Fruit fly (Drosophila melanogaster): ENCODE results near the gene CG44325.

CG44325 gene

DNA sequence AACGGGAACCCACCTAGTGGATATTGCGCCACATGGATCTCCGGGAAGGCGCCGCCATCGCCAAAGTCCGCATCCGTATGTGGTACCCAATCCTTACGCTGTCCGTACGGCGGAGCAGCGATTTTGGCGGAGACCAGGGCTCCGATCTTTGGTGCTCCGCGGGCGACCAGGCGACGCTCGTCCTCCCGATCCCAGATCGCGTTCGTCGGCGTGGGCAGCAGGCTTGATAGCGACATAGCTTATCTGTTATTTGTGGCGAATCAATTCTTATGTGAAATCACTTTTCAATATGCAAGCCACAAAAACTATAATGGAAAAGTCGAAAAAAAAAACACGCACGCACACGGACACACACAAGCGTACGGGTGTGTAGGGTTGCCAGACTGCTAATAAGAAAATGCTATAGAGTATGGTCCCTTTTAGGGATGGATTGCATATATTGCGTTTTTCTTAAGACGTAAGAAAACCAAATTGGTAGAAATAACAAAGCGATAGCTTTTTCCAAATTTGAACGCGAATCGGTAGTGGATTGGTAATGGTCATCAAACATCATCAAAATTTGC, 28.0 kb upstream of the CG44325 start, which contains the start of gene Bx42 (continued):
- peak in 1 of 2 experiments; percentile 28 for TF ChIP-seq dpn (GFP tag; optimal IDR thresholded peaks at IDR 0.05)
- TF ChIP-seq CG12219 (GFP tag; optimal IDR thresholded peaks at IDR 0.05): no peak
- no peak for TF ChIP-seq CG18599 (GFP tag; optimal IDR thresholded peaks at IDR 0.05)
- TF ChIP-seq CG13775 (GFP tag; optimal IDR thresholded peaks at IDR 0.05): peak; percentile 25
- peak; percentile 30 for TF ChIP-seq MBD-R2 (GFP tag; IDR thresholded peaks at IDR 0.05)
- peak; percentile 3; the same call in 1 of the 2 replicates for TF ChIP-seq sisA (GFP tag; IDR thresholded peaks at IDR 0.05)
- peak; percentile 68 for TF ChIP-seq Med (GFP tag)
- peak; percentile 38; the same call in 1 of the 2 replicates for TF ChIP-seq Dref (GFP tag; IDR thresholded peaks at IDR 0.05)
- peak; percentile 52 for TF ChIP-seq CG4617 (GFP tag; optimal IDR thresholded peaks at IDR 0.05; ENCODE audit: borderline replicate concordance)
- TF ChIP-seq ci (GFP tag; IDR thresholded peaks at IDR 0.05): no peak
- TF ChIP-seq hth (optimal IDR thresholded peaks at IDR 0.05): no peak
- no peak for TF ChIP-seq trem (tag; optimal IDR thresholded peaks at IDR 0.05)
- no peak for TF ChIP-seq Lpt (GFP tag; optimal IDR thresholded peaks at IDR 0.05)
- TF ChIP-seq CG10366 (GFP tag; IDR thresholded peaks at IDR 0.05): no peak
- no peak for TF ChIP-seq HHEX (GFP tag; optimal IDR thresholded peaks at IDR 0.05)
- TF ChIP-seq gro (GFP tag; optimal IDR thresholded peaks at IDR 0.05): no peak
- TF ChIP-seq ems (GFP tag; optimal IDR thresholded peaks at IDR 0.05): no peak
- no peak for TF ChIP-seq bsh (GFP tag; optimal IDR thresholded peaks at IDR 0.05)
- TF ChIP-seq nmo (GFP tag; optimal IDR thresholded peaks at IDR 0.05): peak; percentile 21
- no peak for TF ChIP-seq CG4707 (GFP tag; optimal IDR thresholded peaks at IDR 0.05)
- 0 out of 2 replicates have a peak, but pooled peaks have one; percentile 18 for TF ChIP-seq CG4730 (GFP tag; IDR thresholded peaks at IDR 0.05)
- TF ChIP-seq CoRest (tag; optimal IDR thresholded peaks at IDR 0.05): peak; percentile 11
- peak; percentile 44 for TF ChIP-seq CG13624 (GFP tag; optimal IDR thresholded peaks at IDR 0.05)
- no peak for TF ChIP-seq Trl (optimal IDR thresholded peaks at IDR 0.05)
- peak; percentile 14 for TF ChIP-seq Trl (GFP tag; optimal IDR thresholded peaks at IDR 0.05)
- TF ChIP-seq pho (GFP tag; optimal IDR thresholded peaks at IDR 0.05): peak; percentile 8
- TF ChIP-seq pb (GFP tag; optimal IDR thresholded peaks at IDR 0.05): no peak
- peak; percentile 48 for TF ChIP-seq CG30403 (GFP tag; optimal IDR thresholded peaks at IDR 0.05)
- TF ChIP-seq stc (GFP tag; IDR thresholded peaks at IDR 0.05): no peak
- TF ChIP-seq CG42726 (GFP tag; IDR thresholded peaks at IDR 0.05; ENCODE audit: partially characterized antibody): peak; percentile 11; the same call in 1 of the 2 replicates
- peak; percentile 3 for TF ChIP-seq pros (GFP tag; optimal IDR thresholded peaks at IDR 0.05)
- TF ChIP-seq Chrac-16 (GFP tag; optimal IDR thresholded peaks at IDR 0.05): no peak
- TF ChIP-seq Usf (GFP tag; optimal IDR thresholded peaks at IDR 0.05): no peak
- peak; percentile 15; the same call in 1 of the 2 replicates for TF ChIP-seq bbx (GFP tag; IDR thresholded peaks at IDR 0.05; ENCODE audit: partially characterized antibody)
- no peak for TF ChIP-seq jigr1 (GFP tag; IDR thresholded peaks at IDR 0.05)
- TF ChIP-seq YL-1 (GFP tag; optimal IDR thresholded peaks at IDR 0.05): peak; percentile 26
- TF ChIP-seq CG12155 (GFP tag; optimal IDR thresholded peaks at IDR 0.05): no peak
- TF ChIP-seq CG6272 (GFP tag; IDR thresholded peaks at IDR 0.05): 0 out of 2 replicates have a peak, but pooled peaks have one; percentile 4
- TF ChIP-seq CG32772 (GFP tag; IDR thresholded peaks at IDR 0.05): peak; percentile 52
- peak; percentile 63 for TF ChIP-seq cg (GFP tag; optimal IDR thresholded peaks at IDR 0.05)
- TF ChIP-seq CG9437 (GFP tag; optimal IDR thresholded peaks at IDR 0.05): peak; percentile 96
- peak; percentile 31 for TF ChIP-seq Lhr (GFP tag; optimal IDR thresholded peaks at IDR 0.05)
- peak; percentile 54 for TF ChIP-seq CG9876 (GFP tag; optimal IDR thresholded peaks at IDR 0.05)
- TF ChIP-seq CG15011 (GFP tag; optimal IDR thresholded peaks at IDR 0.05): no peak
- TF ChIP-seq dm (GFP tag; optimal IDR thresholded peaks at IDR 0.05): peak; percentile 7

Data from whole organism, embryonic.